Worm (Caenorhabditis elegans) whole organism, midembryonic: ENCODE data around the gene Y71H2B.8.

Experiments
- T22C8.4 ChIP-seq: fragments of 200-800 bp; sonication (Bioruptor generic); IDR thresholded peaks from 2 replicates; pipeline ENCODE4 v1.3.6; 2022; ENCODE audit warnings: missing genetic modification characterization, missing compliant biosample characterization
- cog-1 ChIP-seq: sonication (generic microtip); optimal IDR thresholded peaks from 2 replicates; lab custom pipeline; 2016; ENCODE audit warnings: missing genetic modification characterization, missing compliant biosample characterization
- flt-1 ChIP-seq: fragments of 200-800 bp; sonication (Bioruptor generic); IDR thresholded peaks from 2 replicates; pipeline ENCODE4 v1.3.6; 2022; ENCODE audit warnings: missing genetic modification characterization, missing compliant biosample characterization
- klf-2 ChIP-seq: fragments of 200-800 bp; sonication (Bioruptor generic); conservative IDR thresholded peaks from 2 replicates; pipeline ENCODE4 v1.3.6; 2022; ENCODE audit warnings: missing genetic modification reagents, missing genetic modification characterization, missing compliant biosample characterization
- med-1 ChIP-seq: sonication (generic microtip); optimal IDR thresholded peaks from 2 replicates; lab custom pipeline; 2017; ENCODE audit warnings: missing genetic modification characterization, mild to moderate bottlenecking, missing compliant biosample characterization, antibody characterized with exemption, missing genetic modification reagents; ENCODE audit not compliant: insufficient read depth
- ref-1 ChIP-seq: fragments of 200-800 bp; sonication (Bioruptor generic); conservative IDR thresholded peaks from 2 replicates; pipeline ENCODE4 v1.3.6; 2022; ENCODE audit warnings: missing genetic modification reagents, missing genetic modification characterization, missing compliant biosample characterization
- tab-1 ChIP-seq: fragments of 200-800 bp; sonication (Bioruptor generic); IDR thresholded peaks from 2 replicates; pipeline ENCODE4 v1.3.6; 2022; ENCODE audit warnings: missing genetic modification characterization, missing compliant biosample characterization
- ztf-23 ChIP-seq: fragments of 200-800 bp; sonication (Bioruptor generic); IDR thresholded peaks from 2 replicates; pipeline ENCODE4 v1.3.6; 2022; ENCODE audit warnings: missing genetic modification reagents, missing genetic modification characterization, missing compliant biosample characterization
- ztf-29 ChIP-seq: fragments of 200-800 bp; sonication (Bioruptor generic); IDR thresholded peaks from 2 replicates; pipeline ENCODE4 v1.3.6; 2022; ENCODE audit warnings: missing genetic modification reagents, missing genetic modification characterization, missing compliant biosample characterization

The Y71H2B.8 gene

ce11 chrIII:2622870-2623269 lies 43.8 kb downstream of the Y71H2B.8 start, which contains the start of gene Y71H2B.2:
Gene Y71H2B.2, plus strand, starts transcription at chrIII:2623170.
- TF ChIP-seq ztf-29 (GFP tag; lab: Robert Waterston, UW) (no peak), ztf-23 (no peak), med-1 (GFP tag; lab: Kevin White, UChicago) (no peak), tab-1 (no peak), flt-1 (GFP tag; lab: Robert Waterston, UW) (no peak), ref-1 (no peak), T22C8.4 (GFP tag; lab: Robert Waterston, UW) (no peak), klf-2 (no peak), cog-1 (tag; lab: Kevin White, UChicago) (no peak)

- TF ChIP-seq ref-1 (no peak), T22C8.4 (GFP tag; lab: Robert Waterston, UW) (no peak)
These were observed 49.6 kb downstream of the Y71H2B.8 start, which contains the start of gene acbp-8 for ce11 chrIII:2628690-2629089. Gene acbp-8, plus strand, starts transcription at chrIII:2629013.
